Fruit fly (Drosophila melanogaster) whole organism, embryonic: ENCODE data around the gene CG42538.

ENCODE experiments used
- Adf1 ChIP-seq: fragments of 200-800 bp; sonication (Bioruptor generic); IDR thresholded peaks from 2 replicates; pipeline ENCODE4 v1.3.6; 2022; ENCODE audit warnings: missing biosample characterization, missing genetic modification characterization
- CG10267 ChIP-seq: fragments of 200-800 bp; sonication (Bioruptor generic); optimal IDR thresholded peaks from 2 replicates; lab custom pipeline; 2018; ENCODE audit warnings: missing biosample characterization, mild to moderate bottlenecking, missing genetic modification characterization, moderate library complexity
- CG10321 ChIP-seq: fragments of 200-800 bp; sonication (Bioruptor generic); IDR thresholded peaks from 2 replicates; pipeline ENCODE4 v1.3.6; 2022; ENCODE audit warnings: missing biosample characterization, missing genetic modification characterization
- CG10654 ChIP-seq: fragments of 200-800 bp; sonication (Bioruptor generic); optimal IDR thresholded peaks from 2 replicates; lab custom pipeline; 2016; ENCODE audit warnings: missing biosample characterization, missing genetic modification characterization
- CG11456 ChIP-seq: fragments of 200-800 bp; sonication (Bioruptor generic); IDR thresholded peaks from 3 replicates; pipeline ENCODE4 v1.3.6; 2022; ENCODE audit warnings: missing biosample characterization, missing genetic modification characterization
- CG11504 ChIP-seq: fragments of 200-800 bp; sonication (Bioruptor generic); optimal IDR thresholded peaks from 3 replicates; lab custom pipeline; 2019; ENCODE audit warnings: missing biosample characterization, mild to moderate bottlenecking, missing genetic modification characterization, moderate library complexity
- CG1233 ChIP-seq: fragments of 200-800 bp; sonication (Bioruptor generic); optimal IDR thresholded peaks from 4 replicates; lab custom pipeline; 2018; ENCODE audit warnings: missing biosample characterization, mild to moderate bottlenecking, missing genetic modification characterization
- CG12769 ChIP-seq: fragments of 200-800 bp; sonication (Bioruptor generic); optimal IDR thresholded peaks from 2 replicates; lab custom pipeline; 2019; ENCODE audit warnings: missing biosample characterization, mild to moderate bottlenecking, missing genetic modification characterization, moderate library complexity
- CG13123 ChIP-seq: fragments of 200-800 bp; sonication (Bioruptor generic); optimal IDR thresholded peaks from 2 replicates; lab custom pipeline; 2016; ENCODE audit warnings: missing biosample characterization, missing genetic modification characterization
- CG15011 ChIP-seq: fragments of 200-800 bp; sonication (Bioruptor generic); optimal IDR thresholded peaks from 3 replicates; lab custom pipeline; 2018; ENCODE audit warnings: missing biosample characterization, mild to moderate bottlenecking, missing genetic modification characterization
- CG1529 ChIP-seq: fragments of 200-800 bp; sonication (Bioruptor generic); optimal IDR thresholded peaks from 3 replicates; lab custom pipeline; 2018; ENCODE audit warnings: missing biosample characterization, missing genetic modification characterization
- CG16813 ChIP-seq: fragments of 200-800 bp; sonication (Bioruptor generic); IDR thresholded peaks from 3 replicates; pipeline ENCODE4 v1.3.6; 2022; ENCODE audit warnings: missing biosample characterization, missing genetic modification characterization; ENCODE audit not compliant: partially characterized antibody
- CG18011 ChIP-seq: fragments of 200-800 bp; sonication (Bioruptor generic); optimal IDR thresholded peaks from 2 replicates; lab custom pipeline; 2017; ENCODE audit warnings: missing biosample characterization, missing genetic modification characterization, mild to moderate bottlenecking, moderate library complexity, missing genotype
- CG2116 ChIP-seq: fragments of 200-800 bp; sonication (Bioruptor generic); optimal IDR thresholded peaks from 3 replicates; lab custom pipeline; 2018; ENCODE audit warnings: missing biosample characterization, mild to moderate bottlenecking, missing genetic modification characterization
- CG2120 ChIP-seq: fragments of 200-800 bp; sonication (Bioruptor generic); optimal IDR thresholded peaks from 3 replicates; lab custom pipeline; 2016; ENCODE audit warnings: missing biosample characterization, missing genetic modification characterization
- CG2875 ChIP-seq: fragments of 200-800 bp; sonication (Bioruptor generic); optimal IDR thresholded peaks from 2 replicates; lab custom pipeline; 2017; ENCODE audit warnings: missing biosample characterization, mild to moderate bottlenecking, missing genetic modification characterization, missing genetic modification reagents
- CG30403 ChIP-seq: fragments of 200-800 bp; sonication (Bioruptor generic); optimal IDR thresholded peaks from 3 replicates; lab custom pipeline; 2016; ENCODE audit warnings: missing biosample characterization, missing genetic modification characterization
- CG3407 ChIP-seq: fragments of 200-800 bp; sonication (Bioruptor generic); optimal IDR thresholded peaks from 2 replicates; lab custom pipeline; 2018; ENCODE audit warnings: missing biosample characterization, mild to moderate bottlenecking, missing genetic modification characterization
- CG3995 ChIP-seq: fragments of 200-800 bp; sonication (Bioruptor generic); optimal IDR thresholded peaks from 3 replicates; lab custom pipeline; 2016; ENCODE audit warnings: missing biosample characterization, missing genetic modification characterization
- CG6175 ChIP-seq: fragments of 200-800 bp; sonication (Bioruptor generic); IDR thresholded peaks from 3 replicates; pipeline ENCODE4 v1.3.6; 2022; ENCODE audit warnings: missing biosample characterization, missing genetic modification characterization
- CG6689 ChIP-seq: fragments of 200-800 bp; sonication (Bioruptor generic); IDR thresholded peaks from 2 replicates; pipeline ENCODE4 v1.3.6; 2022; ENCODE audit warnings: missing biosample characterization, missing genetic modification characterization
- CG7271 ChIP-seq: fragments of 200-800 bp; sonication (Bioruptor generic); optimal IDR thresholded peaks from 2 replicates; lab custom pipeline; 2018; ENCODE audit warnings: missing biosample characterization, mild to moderate bottlenecking, missing genetic modification characterization, moderate library complexity
- CG8765 ChIP-seq: fragments of 200-800 bp; sonication (Bioruptor generic); IDR thresholded peaks from 2 replicates; pipeline ENCODE4 v1.3.6; 2022; ENCODE audit warnings: missing biosample characterization, missing genetic modification characterization
- CG9797 ChIP-seq: fragments of 200-800 bp; sonication (Bioruptor generic); optimal IDR thresholded peaks from 3 replicates; lab custom pipeline; 2018; ENCODE audit warnings: missing biosample characterization, mild to moderate bottlenecking, missing genetic modification characterization
- D19A ChIP-seq: fragments of 200-800 bp; optimal IDR thresholded peaks from 3 replicates; lab custom pipeline; 2019; ENCODE audit warnings: missing biosample characterization, mild to moderate bottlenecking, missing genetic modification characterization, moderate library complexity
- Fer3 ChIP-seq: fragments of 200-800 bp; sonication (Bioruptor generic); optimal IDR thresholded peaks from 2 replicates; lab custom pipeline; 2018; ENCODE audit warnings: missing biosample characterization, mild to moderate bottlenecking, missing genetic modification characterization, moderate library complexity
- Hr51 ChIP-seq, 2 experiments: fragments of 200-800 bp; sonication (Bioruptor generic); optimal IDR thresholded peaks; 2 replicates in 1 of 2; 3 replicates in 1 of 2; lab custom pipeline; 2016 to 2018; ENCODE audit warnings: missing biosample characterization in 2 of 2, missing genetic modification characterization in 2 of 2, mild to moderate bottlenecking in 1 of 2, moderate library complexity in 1 of 2
- Hsf ChIP-seq: fragments of 200-800 bp; sonication (Bioruptor generic); optimal IDR thresholded peaks from 3 replicates; lab custom pipeline; 2016; ENCODE audit warnings: missing biosample characterization, missing genetic modification characterization
- Myb ChIP-seq: fragments of 200-800 bp; sonication (Bioruptor generic); optimal IDR thresholded peaks from 2 replicates; lab custom pipeline; 2016; ENCODE audit warnings: missing biosample characterization, missing genetic modification characterization
- Nf-YA ChIP-seq: fragments of 200-800 bp; sonication (Bioruptor generic); IDR thresholded peaks from 2 replicates; pipeline ENCODE4 v1.3.6; 2022; ENCODE audit warnings: missing biosample characterization, missing genetic modification characterization
- PHDP ChIP-seq: fragments of 200-800 bp; sonication (Bioruptor generic); optimal IDR thresholded peaks from 3 replicates; lab custom pipeline; 2018; ENCODE audit warnings: missing biosample characterization, mild to moderate bottlenecking, missing genetic modification characterization, moderate library complexity
- Spps ChIP-seq: fragments of 200-800 bp; sonication (Bioruptor generic); optimal IDR thresholded peaks from 2 replicates; lab custom pipeline; 2018; ENCODE audit warnings: missing biosample characterization, mild to moderate bottlenecking, missing genetic modification characterization
- Tbp ChIP-seq: fragments of >200 bp; optimal IDR thresholded peaks from 2 replicates; lab custom pipeline; 2018; ENCODE audit warnings: missing biosample characterization, missing genetic modification characterization
- Xbp1 ChIP-seq: fragments of 200-800 bp; sonication (Bioruptor generic); optimal IDR thresholded peaks from 3 replicates; lab custom pipeline; 2016; ENCODE audit warnings: missing biosample characterization, mild to moderate bottlenecking, missing genetic modification characterization
- en ChIP-seq: fragments of 200-800 bp; sonication (Bioruptor generic); optimal IDR thresholded peaks from 2 replicates; lab custom pipeline; 2016; ENCODE audit warnings: missing biosample characterization, missing genetic modification characterization
- gcm2 ChIP-seq: fragments of 200-800 bp; sonication (Bioruptor generic); optimal IDR thresholded peaks from 2 replicates; lab custom pipeline; 2016; ENCODE audit warnings: missing biosample characterization, missing genetic modification characterization
- hth ChIP-seq: fragments of >200 bp; optimal IDR thresholded peaks from 2 replicates; lab custom pipeline; 2017; ENCODE audit warnings: inconsistent platforms
- lilli ChIP-seq: fragments of 200-800 bp; sonication (Bioruptor generic); optimal IDR thresholded peaks from 3 replicates; lab custom pipeline; 2016; ENCODE audit warnings: missing biosample characterization, missing genetic modification characterization
- mirr ChIP-seq: fragments of 200-800 bp; sonication (Bioruptor generic); optimal IDR thresholded peaks from 3 replicates; lab custom pipeline; 2018; ENCODE audit warnings: missing biosample characterization, mild to moderate bottlenecking, missing genetic modification characterization
- otp ChIP-seq: fragments of 200-800 bp; sonication (Bioruptor generic); IDR thresholded peaks from 3 replicates; pipeline ENCODE4, ENCODE4 v1.3.6; 2022; ENCODE audit warnings: missing biosample characterization, missing genetic modification characterization
- psq ChIP-seq: fragments of 200-800 bp; sonication (Bioruptor generic); optimal IDR thresholded peaks from 2 replicates; lab custom pipeline; 2017; ENCODE audit warnings: missing biosample characterization, missing genetic modification characterization
- pum ChIP-seq: fragments of 200-800 bp; sonication (Bioruptor generic); optimal IDR thresholded peaks from 2 replicates; lab custom pipeline; 2016; ENCODE audit warnings: missing biosample characterization, missing genetic modification characterization
- schlank ChIP-seq: fragments of 200-800 bp; sonication (Bioruptor generic); optimal IDR thresholded peaks from 2 replicates; lab custom pipeline; 2018; ENCODE audit warnings: missing biosample characterization, mild to moderate bottlenecking, missing genetic modification characterization
- sens ChIP-seq: fragments of 200-800 bp; sonication (Bioruptor generic); peaks from one replicate; lab custom pipeline; 2016; ENCODE audit warnings: missing biosample characterization, missing genetic modification characterization
- sna ChIP-seq: fragments of 200-800 bp; sonication (Bioruptor generic); IDR thresholded peaks from 2 replicates; pipeline ENCODE4 v1.3.6; 2022; ENCODE audit warnings: missing biosample characterization, missing genetic modification characterization; ENCODE audit not compliant: partially characterized antibody
- stc ChIP-seq: fragments of 200-800 bp; sonication (Bioruptor generic); IDR thresholded peaks from 2 replicates; pipeline ENCODE4 v1.3.6; 2022; ENCODE audit warnings: missing biosample characterization, missing genetic modification characterization
- tna ChIP-seq: fragments of 200-800 bp; sonication (Bioruptor generic); IDR thresholded peaks from 2 replicates; pipeline ENCODE4 v1.3.6; 2022; ENCODE audit warnings: missing biosample characterization, missing genetic modification characterization; ENCODE audit not compliant: partially characterized antibody
- tup ChIP-seq: fragments of 200-800 bp; sonication (Bioruptor generic); optimal IDR thresholded peaks from 2 replicates; lab custom pipeline; 2016; ENCODE audit warnings: missing biosample characterization, mild to moderate bottlenecking, missing genetic modification characterization, moderate library complexity
- zen ChIP-seq: fragments of 200-800 bp; sonication (Bioruptor generic); optimal IDR thresholded peaks from 3 replicates; lab custom pipeline; 2018; ENCODE audit warnings: missing biosample characterization, mild to moderate bottlenecking, missing genetic modification characterization, moderate library complexity
- zfh2 ChIP-seq: fragments of 200-800 bp; sonication (Bioruptor generic); optimal IDR thresholded peaks from 2 replicates; lab custom pipeline; 2016; ENCODE audit warnings: missing biosample characterization, missing genetic modification characterization

CG42538 gene

dm6 chr3L:16060806-16061600 is 26.7 kb downstream of the CG42538 start (continued):
- peak; percentile 16 for TF ChIP-seq Fer3 (tag; lab: Kevin White, UChicago)
- peak; percentile 53; the same call in 1 of the 2 replicates for TF ChIP-seq CG6689 (GFP tag; lab: Robert Waterston, UW)
- no peak for TF ChIP-seq gcm2 (GFP tag; lab: Kevin White, UChicago)
- TF ChIP-seq en (GFP tag; lab: Kevin White, UChicago), result no peak
- no peak for TF ChIP-seq Tbp (GFP tag; lab: Kevin White, UChicago)
- peak; percentile 68; the same call in 1 of the 3 replicates for TF ChIP-seq CG6175 (GFP tag; lab: Robert Waterston, UW)
- TF ChIP-seq Myb (GFP tag; lab: Kevin White, UChicago), result peak; percentile 22
- no peak for TF ChIP-seq CG16813 (GFP tag; lab: Robert Waterston, UW)
- TF ChIP-seq PHDP (tag; lab: Kevin White, UChicago), result peak; percentile 58
- peak; percentile 44 for TF ChIP-seq Hsf (GFP tag; lab: Kevin White, UChicago)
- TF ChIP-seq CG1529 (GFP tag; lab: Kevin White, UChicago), result peak; percentile 28
- peak; percentile 29 for TF ChIP-seq Xbp1 (GFP tag; lab: Kevin White, UChicago)
- peak; percentile 5 for TF ChIP-seq CG10654 (GFP tag; lab: Kevin White, UChicago)
- no peak for TF ChIP-seq CG18011 (GFP tag; lab: Kevin White, UChicago)
- no peak for TF ChIP-seq zen
- no peak for TF ChIP-seq CG2116 (GFP tag; lab: Kevin White, UChicago)
- no peak for TF ChIP-seq tup (GFP tag; lab: Kevin White, UChicago)
- TF ChIP-seq CG12769 (tag; lab: Kevin White, UChicago), result no peak
- no peak for TF ChIP-seq Adf1 (GFP tag; lab: Robert Waterston, UW)
- no peak for TF ChIP-seq CG11456
- TF ChIP-seq Spps (tag; lab: Kevin White, UChicago), result peak; percentile 14
- no peak for TF ChIP-seq CG7271 (tag; lab: Kevin White, UChicago)
- no peak for TF ChIP-seq hth
- peak; percentile 9 for TF ChIP-seq psq
- TF ChIP-seq CG10321 (GFP tag; lab: Robert Waterston, UW), result no peak
- peak; percentile 47 for TF ChIP-seq CG2120
- TF ChIP-seq CG15011 (GFP tag; lab: Kevin White, UChicago), result peak; percentile 34
- no peak for TF ChIP-seq otp (GFP tag; lab: Robert Waterston, UW)
- no peak for TF ChIP-seq CG11504
- peak; percentile 13 for TF ChIP-seq CG2875 (GFP tag; lab: Kevin White, UChicago)
- TF ChIP-seq CG13123 (GFP tag; lab: Kevin White, UChicago), result no peak
- TF ChIP-seq stc (GFP tag; lab: Robert Waterston, UW), result no peak
- peak; percentile 35 for TF ChIP-seq lilli
- peak; percentile 43 for TF ChIP-seq CG10267 (tag; lab: Kevin White, UChicago)
- peak; percentile 72 for TF ChIP-seq CG30403 (GFP tag; lab: Kevin White, UChicago)
- TF ChIP-seq schlank, result no peak
- TF ChIP-seq D19A (tag; lab: Kevin White, UChicago), result no peak
- TF ChIP-seq tna (GFP tag; lab: Robert Waterston, UW), result no peak
- TF ChIP-seq pum (GFP tag; lab: Kevin White, UChicago), result no peak
- TF ChIP-seq Hr51 (GFP tag; optimal IDR thresholded peaks at IDR 0.05; lab: Kevin White, UChicago), result no peak
- TF ChIP-seq zfh2 (GFP tag; lab: Kevin White, UChicago), result peak; percentile 20
- peak; percentile 88 for TF ChIP-seq sens (GFP tag; lab: Kevin White, UChicago)
- no peak for TF ChIP-seq Nf-YA (GFP tag; lab: Robert Waterston, UW)
- TF ChIP-seq CG8765 (GFP tag; lab: Robert Waterston, UW), result no peak
- no peak for TF ChIP-seq CG3995 (GFP tag; lab: Kevin White, UChicago)
- TF ChIP-seq CG1233 (GFP tag; lab: Kevin White, UChicago), result peak; percentile 46
- TF ChIP-seq CG9797, result no peak
- no peak for TF ChIP-seq CG3407 (GFP tag; lab: Kevin White, UChicago)
- TF ChIP-seq sna (GFP tag; lab: Robert Waterston, UW), result no peak
- TF ChIP-seq mirr (GFP tag; lab: Kevin White, UChicago), result no peak
